Worm (Caenorhabditis elegans): ENCODE data around the gene golg-2.

DNA sequence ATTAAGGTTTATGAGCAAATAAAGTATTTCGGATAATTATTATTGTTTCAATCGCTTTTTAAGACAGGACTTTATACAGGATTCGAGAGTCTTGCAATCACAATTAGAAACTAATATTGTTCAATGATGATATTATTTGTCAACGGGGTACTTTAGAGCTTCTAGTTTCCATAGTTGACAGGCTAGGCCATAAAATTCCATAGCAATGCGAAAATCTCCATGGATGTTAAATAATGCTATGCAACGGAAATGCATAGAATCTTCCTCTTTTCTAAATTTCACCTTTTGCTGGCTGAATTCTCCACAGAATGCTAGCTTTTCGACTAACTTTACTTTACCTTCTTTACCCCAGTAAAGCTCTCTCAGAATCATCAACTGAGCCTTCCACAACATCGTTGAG, 31.9 kb downstream of the golg-2 start, which contains the start of gene F59A6.3:
- TF ChIP-seq dao-5 (tag; optimal IDR thresholded peaks at IDR 0.05): no peak
- no peak for TF ChIP-seq him-1 (tag; optimal IDR thresholded peaks at IDR 0.05)
